Worm (Caenorhabditis elegans) whole organism, L2 larva: ENCODE measurements around the gene fbxb-58.

Source experiments
- C34F6.9 ChIP-seq: fragments of 150-350 bp; optimal IDR thresholded peaks from 2 replicates; lab custom pipeline; 2014; ENCODE audit warnings: missing biosample characterization, missing genetic modification characterization
- F13H6.1 ChIP-seq: sonication (generic microtip); optimal IDR thresholded peaks from 2 replicates; lab custom pipeline; 2016; ENCODE audit warnings: missing genetic modification characterization, missing compliant biosample characterization
- R02D3.7 ChIP-seq: fragments of 150-350 bp; optimal IDR thresholded peaks from 2 replicates; lab custom pipeline; 2014; ENCODE audit warnings: missing biosample characterization, missing genetic modification characterization
- Y55F3AM.14 ChIP-seq: fragments of 200-800 bp; sonication (Bioruptor generic); optimal IDR thresholded peaks from 2 replicates; lab custom pipeline; 2018; ENCODE audit warnings: mild to moderate bottlenecking, missing genetic modification characterization, missing compliant biosample characterization
- alr-1 ChIP-seq: fragments of 150-350 bp; optimal IDR thresholded peaks from 2 replicates; lab custom pipeline; 2014; ENCODE audit warnings: missing biosample characterization, missing genetic modification characterization
- ama-1 ChIP-seq: fragments of 150-350 bp; optimal IDR thresholded peaks from 2 replicates; lab custom pipeline; 2018; ENCODE audit warnings: inconsistent platforms
- blmp-1 ChIP-seq: sonication (generic microtip); optimal IDR thresholded peaks from 2 replicates; lab custom pipeline; 2017; ENCODE audit warnings: missing genetic modification characterization, mild to moderate bottlenecking, missing compliant biosample characterization, antibody characterized with exemption, moderate library complexity; ENCODE audit not compliant: insufficient read depth
- ceh-16 ChIP-seq: fragments of 150-350 bp; optimal IDR thresholded peaks from 2 replicates; lab custom pipeline; 2014; ENCODE audit warnings: missing biosample characterization, missing genetic modification characterization
- crh-2 ChIP-seq: sonication (generic microtip); optimal IDR thresholded peaks from 2 replicates; lab custom pipeline; 2017; ENCODE audit warnings: missing biosample characterization, missing genetic modification characterization
- dmd-4 ChIP-seq: sonication (generic microtip); optimal IDR thresholded peaks from 2 replicates; lab custom pipeline; 2017; ENCODE audit warnings: missing biosample characterization, missing genetic modification characterization
- egl-27 ChIP-seq: sonication (generic microtip); optimal IDR thresholded peaks from 3 replicates; lab custom pipeline; 2017; ENCODE audit warnings: missing biosample characterization, missing genetic modification reagents, missing genetic modification characterization
- elt-1 ChIP-seq: fragments of 150-350 bp; optimal IDR thresholded peaks from 2 replicates; lab custom pipeline; 2014; ENCODE audit warnings: missing biosample characterization, missing genetic modification characterization
- elt-3 ChIP-seq: sonication (generic microtip); optimal IDR thresholded peaks from 2 replicates; lab custom pipeline; 2017; ENCODE audit warnings: missing biosample characterization, missing genetic modification characterization
- fos-1 ChIP-seq: fragments of 150-350 bp; optimal IDR thresholded peaks from 2 replicates; lab custom pipeline; 2014; ENCODE audit warnings: missing biosample characterization, missing genetic modification characterization
- gmeb-1 ChIP-seq: fragments of 150-350 bp; optimal IDR thresholded peaks from 2 replicates; lab custom pipeline; 2014; ENCODE audit warnings: missing biosample characterization, missing genetic modification characterization
- lin-13 ChIP-seq: fragments of 150-350 bp; optimal IDR thresholded peaks from 2 replicates; lab custom pipeline; 2014; ENCODE audit warnings: missing biosample characterization, missing genetic modification reagents, missing genetic modification characterization
- lin-39 ChIP-seq: fragments of 150-350 bp; optimal IDR thresholded peaks from 2 replicates; lab custom pipeline; 2014; ENCODE audit warnings: missing biosample characterization, missing genetic modification reagents, missing genetic modification characterization
- lsy-2 ChIP-seq, 2 experiments: fragments of 150-350 bp in 1 of 2; sonication (generic microtip) in 1 of 2; optimal IDR thresholded peaks; 2 replicates each; lab custom pipeline; 2014 to 2017; ENCODE audit warnings: missing biosample characterization in 2 of 2, missing genetic modification characterization in 2 of 2
- mab-5 ChIP-seq: fragments of 150-350 bp; optimal IDR thresholded peaks from 2 replicates; lab custom pipeline; 2014; ENCODE audit warnings: missing biosample characterization, missing genetic modification characterization
- mbf-1 ChIP-seq: sonication (generic microtip); optimal IDR thresholded peaks from 2 replicates; lab custom pipeline; 2017; ENCODE audit warnings: missing biosample characterization, missing genetic modification characterization
- mdl-1 ChIP-seq, 2 experiments: fragments of 150-350 bp in 1 of 2; sonication (generic microtip) in 1 of 2; optimal IDR thresholded peaks; 2 replicates each; lab custom pipeline; 2017; ENCODE audit warnings: missing biosample characterization in 2 of 2, missing genetic modification characterization in 2 of 2
- nhr-10 ChIP-seq: sonication (generic microtip); optimal IDR thresholded peaks from 2 replicates; lab custom pipeline; 2017; ENCODE audit warnings: missing biosample characterization, missing genetic modification characterization
- nhr-11 ChIP-seq: fragments of 150-350 bp; optimal IDR thresholded peaks from 2 replicates; lab custom pipeline; 2014; ENCODE audit warnings: missing biosample characterization, missing genetic modification characterization
- nhr-12 ChIP-seq: fragments of 150-350 bp; optimal IDR thresholded peaks from 2 replicates; lab custom pipeline; 2014; ENCODE audit warnings: missing biosample characterization, missing genetic modification characterization
- nhr-21 ChIP-seq: fragments of 150-350 bp; optimal IDR thresholded peaks from 2 replicates; lab custom pipeline; 2014; ENCODE audit warnings: missing biosample characterization, missing genetic modification characterization
- nhr-23 ChIP-seq: fragments of 150-350 bp; optimal IDR thresholded peaks from 2 replicates; lab custom pipeline; 2014; ENCODE audit warnings: missing biosample characterization, missing genetic modification reagents, missing genetic modification characterization
- nhr-237 ChIP-seq: fragments of 150-350 bp; optimal IDR thresholded peaks from 2 replicates; lab custom pipeline; 2014; ENCODE audit warnings: missing biosample characterization, missing genetic modification characterization
- nhr-6 ChIP-seq: fragments of 150-350 bp; optimal IDR thresholded peaks from 2 replicates; lab custom pipeline; 2014; ENCODE audit warnings: missing biosample characterization, missing genetic modification characterization
- peb-1 ChIP-seq: fragments of 150-350 bp; optimal IDR thresholded peaks from 2 replicates; lab custom pipeline; 2014; ENCODE audit warnings: missing biosample characterization, missing genetic modification characterization
- sem-4 ChIP-seq: fragments of 150-350 bp; optimal IDR thresholded peaks from 2 replicates; lab custom pipeline; 2014; ENCODE audit warnings: missing biosample characterization, missing genetic modification reagents, missing genetic modification characterization
- skn-1 ChIP-seq: sonication (generic microtip); optimal IDR thresholded peaks from 2 replicates; lab custom pipeline; 2017; ENCODE audit warnings: missing biosample characterization, missing genetic modification characterization
- sma-3 ChIP-seq: sonication (generic microtip); optimal IDR thresholded peaks from 2 replicates; lab custom pipeline; 2016; ENCODE audit warnings: missing genetic modification reagents, missing genetic modification characterization, missing compliant biosample characterization
- sma-9 ChIP-seq, 2 experiments: fragments of 150-350 bp in 1 of 2; sonication (generic microtip) in 1 of 2; optimal IDR thresholded peaks; 2 replicates each; lab custom pipeline; 2014 to 2016; ENCODE audit warnings: missing genetic modification characterization in 2 of 2, mild to moderate bottlenecking in 1 of 2, missing biosample characterization in 1 of 2, missing compliant biosample characterization in 1 of 2, missing genetic modification reagents in 1 of 2, moderate library complexity in 1 of 2
- snpc-4 ChIP-seq: fragments of 150-350 bp; optimal IDR thresholded peaks from 2 replicates; lab custom pipeline; 2014; ENCODE audit warnings: missing biosample characterization, missing genetic modification characterization
- unc-39 ChIP-seq: fragments of 150-350 bp; optimal IDR thresholded peaks from 2 replicates; lab custom pipeline; 2014; ENCODE audit warnings: missing biosample characterization, missing genetic modification characterization
- unc-55 ChIP-seq: fragments of 150-350 bp; sonication (generic microtip); optimal IDR thresholded peaks from 3 replicates; lab custom pipeline; 2014; ENCODE audit warnings: missing biosample characterization, missing genetic modification reagents, missing genetic modification characterization
- unc-62 ChIP-seq: fragments of 150-350 bp; optimal IDR thresholded peaks from 2 replicates; lab custom pipeline; 2014; ENCODE audit warnings: missing biosample characterization, missing genetic modification reagents, missing genetic modification characterization
- zag-1 ChIP-seq: fragments of 150-350 bp; optimal IDR thresholded peaks from 2 replicates; lab custom pipeline; 2014; ENCODE audit warnings: missing biosample characterization, missing genetic modification characterization
- ztf-1 ChIP-seq: fragments of 200-800 bp; sonication (Bioruptor generic); conservative IDR thresholded peaks from 2 replicates; pipeline ENCODE4 v1.3.6; 2022; ENCODE audit warnings: missing genetic modification characterization, missing compliant biosample characterization
- ztf-11 ChIP-seq: sonication (generic microtip); optimal IDR thresholded peaks from 2 replicates; lab custom pipeline; 2017; ENCODE audit warnings: missing biosample characterization, missing genetic modification characterization
- ztf-4 ChIP-seq: fragments of 150-350 bp; optimal IDR thresholded peaks from 2 replicates; lab custom pipeline; 2014; ENCODE audit warnings: missing biosample characterization, missing genetic modification characterization

fbxb-58 gene

DNA sequence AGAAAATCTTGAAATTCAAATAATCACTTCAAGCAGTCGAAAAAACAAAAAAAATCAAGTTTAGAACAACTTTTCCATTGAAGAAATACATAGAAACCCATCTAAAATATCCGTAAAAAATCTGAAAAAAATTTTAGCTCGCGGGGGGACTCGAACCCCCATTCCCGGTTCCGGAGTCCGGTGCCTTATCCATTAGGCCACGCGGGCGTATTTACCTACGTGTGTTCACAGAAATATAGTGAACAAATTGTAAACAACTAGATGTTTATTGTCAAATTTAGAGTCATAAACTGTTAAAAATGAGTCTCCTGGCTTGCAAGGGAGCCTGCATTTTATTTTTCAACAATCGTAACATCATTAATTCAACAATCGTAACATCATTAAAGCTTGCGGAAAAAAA is 1.8 kb downstream of the fbxb-58 start:
- no peak for TF ChIP-seq dmd-4 (tag; lab: Kevin White, UChicago)
- no peak for TF ChIP-seq sma-9 (GFP tag; optimal IDR thresholded peaks at IDR 0.05; lab: Kevin White, UChicago)
- no peak for TF ChIP-seq sma-9 (tag; optimal IDR thresholded peaks at IDR 0.05; lab: Kevin White, UChicago)
- TF ChIP-seq crh-2 (tag; lab: Kevin White, UChicago) = no peak
- TF ChIP-seq elt-3 = no peak
- TF ChIP-seq mdl-1 (tag; optimal IDR thresholded peaks at IDR 0.05; lab: Kevin White, UChicago) = no peak
- TF ChIP-seq unc-55 = no peak
- TF ChIP-seq gmeb-1 (tag; lab: Kevin White, UChicago) = no peak
- TF ChIP-seq unc-39 (tag; lab: Kevin White, UChicago) = no peak
- no peak for TF ChIP-seq sma-3 (GFP tag; lab: Kevin White, UChicago)
- TF ChIP-seq skn-1 (tag; lab: Kevin White, UChicago) = no peak
- TF ChIP-seq egl-27 (tag; lab: Kevin White, UChicago) = no peak
- no peak for TF ChIP-seq ama-1 (lab: Kevin White, UChicago)
- no peak for TF ChIP-seq ztf-11 (tag; lab: Kevin White, UChicago)
- no peak for TF ChIP-seq blmp-1 (tag; lab: Kevin White, UChicago)
- no peak for TF ChIP-seq sem-4 (tag; lab: Kevin White, UChicago)
- TF ChIP-seq lin-39 = no peak
- TF ChIP-seq mab-5 = no peak
- no peak for TF ChIP-seq ztf-1
- TF ChIP-seq ztf-4 (tag; lab: Kevin White, UChicago) = no peak
- no peak for TF ChIP-seq lsy-2 (tag; optimal IDR thresholded peaks at IDR 0.05; lab: Kevin White, UChicago)

DNA sequence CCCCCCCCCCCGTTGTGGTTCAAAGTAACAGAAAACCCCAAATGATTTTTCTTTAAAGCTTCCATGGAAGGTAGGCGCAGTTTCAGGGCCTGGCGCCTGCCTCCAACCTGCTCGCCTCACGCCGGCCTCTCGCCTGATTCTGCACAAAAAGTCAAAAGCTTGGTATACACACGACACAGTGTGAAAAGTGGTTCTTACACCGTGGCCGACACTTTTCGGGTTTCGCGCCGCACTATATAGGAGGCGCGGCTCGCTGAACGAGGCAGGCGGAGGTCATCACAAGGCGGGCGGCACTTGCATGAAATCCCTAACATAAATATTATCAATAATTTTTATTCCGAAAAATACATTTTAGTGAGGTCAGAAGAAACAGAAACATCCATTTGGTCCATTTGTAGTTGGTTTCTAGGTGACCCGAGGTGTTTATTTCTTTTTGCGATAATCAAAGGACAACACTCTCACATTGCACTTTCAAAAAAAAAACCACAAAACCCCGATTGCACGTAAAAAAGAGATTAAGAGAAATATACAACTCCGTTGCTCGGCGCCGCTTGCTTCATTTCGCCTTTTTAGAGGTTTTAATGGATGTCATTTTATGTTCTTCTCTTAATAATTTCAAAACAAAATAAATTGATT is 3.1 kb downstream of the fbxb-58 start, which contains the start of gene ZK380.2:
ZK380.2 (plus strand) TSS at position 586 of the 636 bp plus-strand sequence.
- TF ChIP-seq lin-13 (GFP tag; lab: Kevin White, UChicago) = no peak
- TF ChIP-seq crh-2 (tag; lab: Kevin White, UChicago) = no peak
- TF ChIP-seq sma-3 (GFP tag; lab: Kevin White, UChicago) = no peak
- no peak for TF ChIP-seq nhr-21
- no peak for TF ChIP-seq unc-55
- no peak for TF ChIP-seq snpc-4 (tag; lab: Kevin White, UChicago)
- no peak for TF ChIP-seq nhr-6 (tag; lab: Kevin White, UChicago)
- TF ChIP-seq sem-4 (tag; lab: Kevin White, UChicago) = no peak
- TF ChIP-seq mbf-1 (tag; lab: Kevin White, UChicago) = no peak
- TF ChIP-seq ztf-4 (tag; lab: Kevin White, UChicago) = no peak
- no peak for TF ChIP-seq egl-27 (tag; lab: Kevin White, UChicago)
- TF ChIP-seq nhr-23 (tag; lab: Kevin White, UChicago) = no peak
- TF ChIP-seq C34F6.9 (tag; lab: Kevin White, UChicago) = no peak
- TF ChIP-seq skn-1 (tag; lab: Kevin White, UChicago) = no peak
- no peak for TF ChIP-seq nhr-12
- no peak for TF ChIP-seq dmd-4 (tag; lab: Kevin White, UChicago)
- TF ChIP-seq unc-62 (GFP tag; lab: Kevin White, UChicago) = no peak
- no peak for TF ChIP-seq peb-1 (tag; lab: Kevin White, UChicago)
- TF ChIP-seq R02D3.7 (tag; lab: Kevin White, UChicago) = no peak
- no peak for TF ChIP-seq nhr-11 (tag; lab: Kevin White, UChicago)
- TF ChIP-seq, all 48 proteins: peak for 0

DNA sequence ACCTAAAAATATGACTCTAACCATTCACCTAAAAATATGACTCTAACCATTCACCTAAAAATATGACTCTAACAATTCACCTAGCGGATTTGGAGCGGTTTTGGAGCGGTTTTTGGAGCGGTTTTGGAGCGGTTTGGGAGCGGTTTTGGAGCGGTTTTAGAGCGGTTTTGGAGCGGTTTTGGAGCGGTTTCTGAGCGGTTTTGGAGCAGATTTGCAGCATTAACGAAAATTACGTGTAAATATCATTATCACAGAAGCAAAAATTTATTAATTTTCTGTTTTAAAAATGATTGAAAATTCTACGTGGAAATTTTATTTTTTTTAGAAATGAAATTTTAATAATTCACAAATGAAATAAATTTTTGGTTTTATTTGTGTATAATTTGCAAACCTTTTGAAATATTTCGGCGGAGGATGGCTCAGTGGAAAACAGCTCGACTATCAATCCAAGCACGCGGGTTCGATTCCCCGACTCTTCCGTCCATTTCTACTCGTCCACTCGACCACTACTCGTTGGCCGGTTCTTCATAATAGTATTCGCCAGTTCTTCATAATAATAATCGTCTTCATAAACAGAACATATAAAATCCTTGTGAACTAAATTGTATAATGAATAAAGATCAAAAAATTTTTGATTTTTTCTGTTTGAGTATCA is 15.6 kb downstream of the fbxb-58 start:
- TF ChIP-seq alr-1 (tag; lab: Kevin White, UChicago) = no peak
- TF ChIP-seq nhr-237 (tag; lab: Kevin White, UChicago) = no peak
- no peak for TF ChIP-seq mdl-1 (tag; optimal IDR thresholded peaks at IDR 0.05; lab: Kevin White, UChicago)
- no peak for TF ChIP-seq ama-1 (lab: Kevin White, UChicago)
- TF ChIP-seq nhr-10 (tag; lab: Kevin White, UChicago) = no peak
- no peak for TF ChIP-seq fos-1 (tag; lab: Kevin White, UChicago)
- no peak for TF ChIP-seq F13H6.1 (tag; lab: Kevin White, UChicago)
- TF ChIP-seq lsy-2 (tag; optimal IDR thresholded peaks at IDR 0.05; lab: Kevin White, UChicago) = no peak
- TF ChIP-seq zag-1 (tag; lab: Kevin White, UChicago) = no peak
- no peak for TF ChIP-seq nhr-11 (tag; lab: Kevin White, UChicago)
- TF ChIP-seq ceh-16 (tag; lab: Kevin White, UChicago) = no peak
- TF ChIP-seq crh-2 (tag; lab: Kevin White, UChicago) = no peak
- TF ChIP-seq mbf-1 (tag; lab: Kevin White, UChicago) = no peak
- no peak for TF ChIP-seq elt-3
- TF ChIP-seq elt-1 (tag; lab: Kevin White, UChicago) = no peak
- TF ChIP-seq Y55F3AM.14 (GFP tag; lab: Kevin White, UChicago) = no peak
- no peak for TF ChIP-seq nhr-12
- TF ChIP-seq nhr-6 (tag; lab: Kevin White, UChicago) = no peak
- no peak for TF ChIP-seq dmd-4 (tag; lab: Kevin White, UChicago)
